Worm (Caenorhabditis elegans): ENCODE measurements around the gene R105.5.

DNA sequence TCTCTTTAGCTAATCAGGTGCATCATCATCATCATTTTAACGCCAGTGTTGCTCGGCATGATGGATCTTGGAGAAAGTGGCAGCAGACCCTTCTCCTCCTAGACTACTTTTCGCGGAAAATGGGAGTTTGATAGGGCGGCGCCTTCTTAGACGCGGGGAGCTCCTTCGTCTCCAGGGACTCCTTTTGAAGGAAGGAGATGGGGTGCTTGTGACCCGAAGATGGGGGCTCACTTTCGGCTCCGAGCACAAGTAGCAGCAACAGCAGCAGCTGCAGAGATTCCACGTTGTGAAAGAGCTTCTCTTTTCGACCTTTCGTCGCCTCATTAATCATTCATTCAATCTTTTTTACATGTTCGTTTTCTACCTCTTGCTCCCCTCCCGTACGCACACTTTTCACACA is 31.3 kb downstream of the R105.5 start:
- no peak for TF ChIP-seq sem-2 (GFP tag; optimal IDR thresholded peaks at IDR 0.05)
- TF ChIP-seq ceh-39 (tag; optimal IDR thresholded peaks at IDR 0.05): no peak
- no peak for TF ChIP-seq sptf-1 (tag; optimal IDR thresholded peaks at IDR 0.05)
- no peak for TF ChIP-seq flh-1 (GFP tag; optimal IDR thresholded peaks at IDR 0.05)
- TF ChIP-seq ces-1 (GFP tag; optimal IDR thresholded peaks at IDR 0.05): no peak
- TF ChIP-seq ztf-11 (tag; optimal IDR thresholded peaks at IDR 0.05): no peak
- TF ChIP-seq nhr-28 (tag; optimal IDR thresholded peaks at IDR 0.05): no peak
- TF ChIP-seq lin-32 (GFP tag; optimal IDR thresholded peaks at IDR 0.05): no peak
- no peak for TF ChIP-seq ceh-83 (GFP tag; optimal IDR thresholded peaks at IDR 0.05)
- no peak for TF ChIP-seq mep-1 (tag; optimal IDR thresholded peaks at IDR 0.05)
- no peak for TF ChIP-seq snpc-4 (tag; optimal IDR thresholded peaks at IDR 0.05)
